Worm (Caenorhabditis elegans) whole organism, mixed stage, embryonic: ENCODE data around the gene K03H6.4.
A peak's percentile ranks its signal among the peaks of the same experiment; 100 is the strongest.

ENCODE experiments used
- M03D4.4 ChIP-seq: sonication (generic microtip); optimal IDR thresholded peaks from 2 replicates; lab custom pipeline; 2017; ENCODE audit warnings: mild to moderate bottlenecking, missing genetic modification characterization, missing compliant biosample characterization
- bed-3 ChIP-seq: fragments of 200-800 bp; sonication (Bioruptor generic); optimal IDR thresholded peaks from 3 replicates; lab custom pipeline; 2018; ENCODE audit warnings: mild to moderate bottlenecking, missing genetic modification characterization, moderate library complexity, missing compliant biosample characterization
- blmp-1 ChIP-seq: fragments of 150-350 bp; optimal IDR thresholded peaks from 2 replicates; lab custom pipeline; 2014; ENCODE audit warnings: missing biosample characterization, missing genetic modification characterization
- ceh-39 ChIP-seq: fragments of 150-350 bp; optimal IDR thresholded peaks from 2 replicates; lab custom pipeline; 2014; ENCODE audit warnings: missing biosample characterization, missing genetic modification characterization
- ceh-43 ChIP-seq: fragments of 200-800 bp; sonication (Bioruptor generic); optimal IDR thresholded peaks from 2 replicates; lab custom pipeline; 2018; ENCODE audit warnings: mild to moderate bottlenecking, missing genetic modification characterization, moderate library complexity, missing compliant biosample characterization
- ceh-83 ChIP-seq: fragments of 200-800 bp; sonication (Bioruptor generic); optimal IDR thresholded peaks from 2 replicates; lab custom pipeline; 2018; ENCODE audit warnings: mild to moderate bottlenecking, missing genetic modification characterization, missing compliant biosample characterization
- ces-1 ChIP-seq: fragments of 150-350 bp; optimal IDR thresholded peaks from 2 replicates; lab custom pipeline; 2014; ENCODE audit warnings: missing biosample characterization, missing genetic modification reagents, missing genetic modification characterization
- drap-1 ChIP-seq: fragments of 200-800 bp; sonication (Bioruptor generic); optimal IDR thresholded peaks from 3 replicates; lab custom pipeline; 2018; ENCODE audit warnings: mild to moderate bottlenecking, missing genetic modification characterization, missing compliant biosample characterization
- elt-1 ChIP-seq: sonication (generic microtip); optimal IDR thresholded peaks from 2 replicates; lab custom pipeline; 2017; ENCODE audit warnings: missing genetic modification characterization, mild to moderate bottlenecking, missing compliant biosample characterization, antibody characterized with exemption, moderate library complexity, borderline replicate concordance; ENCODE audit not compliant: insufficient read depth
- elt-3 ChIP-seq: fragments of 150-350 bp; optimal IDR thresholded peaks from 2 replicates; lab custom pipeline; 2014; ENCODE audit warnings: missing biosample characterization, missing genetic modification characterization
- flh-1 ChIP-seq: fragments of 200-800 bp; sonication (Bioruptor generic); optimal IDR thresholded peaks from 2 replicates; lab custom pipeline; 2018; ENCODE audit warnings: mild to moderate bottlenecking, missing genetic modification characterization, moderate library complexity, missing compliant biosample characterization
- ham-2 ChIP-seq: fragments of 200-800 bp; sonication (Bioruptor generic); optimal IDR thresholded peaks from 2 replicates; lab custom pipeline; 2018; ENCODE audit warnings: mild to moderate bottlenecking, missing genetic modification characterization, missing compliant biosample characterization
- lin-13 ChIP-seq: fragments of 150-350 bp; optimal IDR thresholded peaks from 2 replicates; lab custom pipeline; 2014; ENCODE audit warnings: missing biosample characterization, missing genetic modification characterization
- lin-32 ChIP-seq: fragments of 200-800 bp; sonication (Bioruptor generic); optimal IDR thresholded peaks from 2 replicates; lab custom pipeline; 2018; ENCODE audit warnings: mild to moderate bottlenecking, missing genetic modification characterization, missing compliant biosample characterization
- lsy-2 ChIP-seq: fragments of 150-350 bp; optimal IDR thresholded peaks from 2 replicates; lab custom pipeline; 2014; ENCODE audit warnings: missing biosample characterization, missing genetic modification characterization
- mab-5 ChIP-seq: fragments of 150-350 bp; optimal IDR thresholded peaks from 2 replicates; lab custom pipeline; 2014; ENCODE audit warnings: missing biosample characterization, missing genetic modification characterization
- mep-1 ChIP-seq: fragments of 150-350 bp; optimal IDR thresholded peaks from 2 replicates; lab custom pipeline; 2017; ENCODE audit warnings: missing biosample characterization, missing genetic modification reagents, missing genetic modification characterization, inconsistent platforms
- mls-2 ChIP-seq: sonication (generic microtip); optimal IDR thresholded peaks from 2 replicates; lab custom pipeline; 2016; ENCODE audit warnings: mild to moderate bottlenecking, missing genetic modification characterization, moderate library complexity, missing compliant biosample characterization
- nhr-12 ChIP-seq: fragments of 150-350 bp; optimal IDR thresholded peaks from 2 replicates; lab custom pipeline; 2014; ENCODE audit warnings: missing biosample characterization, missing genetic modification characterization
- nhr-2 ChIP-seq: fragments of 150-350 bp; optimal IDR thresholded peaks from 2 replicates; lab custom pipeline; 2014; ENCODE audit warnings: missing biosample characterization, missing genetic modification characterization
- nhr-237 ChIP-seq: fragments of 150-350 bp; optimal IDR thresholded peaks from 2 replicates; lab custom pipeline; 2014; ENCODE audit warnings: missing biosample characterization, missing genetic modification characterization
- nhr-28 ChIP-seq: fragments of 150-350 bp; optimal IDR thresholded peaks from 2 replicates; lab custom pipeline; 2014; ENCODE audit warnings: missing biosample characterization, missing genetic modification characterization
- pha-4 ChIP-seq: fragments of 150-350 bp; optimal IDR thresholded peaks from 2 replicates; lab custom pipeline; 2018; ENCODE audit warnings: missing biosample characterization, missing genetic modification reagents, missing genetic modification characterization
- snpc-4 ChIP-seq: fragments of 150-350 bp; optimal IDR thresholded peaks from 2 replicates; lab custom pipeline; 2014; ENCODE audit warnings: missing biosample characterization, missing genetic modification characterization
- sptf-1 ChIP-seq: sonication (generic microtip); optimal IDR thresholded peaks from 2 replicates; lab custom pipeline; 2017; ENCODE audit warnings: mild to moderate bottlenecking, missing genetic modification characterization, moderate library complexity, missing compliant biosample characterization
- unc-39 ChIP-seq: fragments of 150-350 bp; optimal IDR thresholded peaks from 2 replicates; lab custom pipeline; 2014; ENCODE audit warnings: missing biosample characterization, missing genetic modification characterization
- unc-62 ChIP-seq: fragments of 150-350 bp; optimal IDR thresholded peaks from 2 replicates; lab custom pipeline; 2014; ENCODE audit warnings: missing biosample characterization, missing genetic modification reagents, missing genetic modification characterization
- zip-8 ChIP-seq: fragments of 150-350 bp; optimal IDR thresholded peaks from 2 replicates; lab custom pipeline; 2014; ENCODE audit warnings: missing biosample characterization, missing genetic modification characterization
- ztf-11 ChIP-seq: fragments of 150-350 bp; optimal IDR thresholded peaks from 2 replicates; lab custom pipeline; 2014; ENCODE audit warnings: missing biosample characterization, missing genetic modification characterization

K03H6.4 gene

DNA sequence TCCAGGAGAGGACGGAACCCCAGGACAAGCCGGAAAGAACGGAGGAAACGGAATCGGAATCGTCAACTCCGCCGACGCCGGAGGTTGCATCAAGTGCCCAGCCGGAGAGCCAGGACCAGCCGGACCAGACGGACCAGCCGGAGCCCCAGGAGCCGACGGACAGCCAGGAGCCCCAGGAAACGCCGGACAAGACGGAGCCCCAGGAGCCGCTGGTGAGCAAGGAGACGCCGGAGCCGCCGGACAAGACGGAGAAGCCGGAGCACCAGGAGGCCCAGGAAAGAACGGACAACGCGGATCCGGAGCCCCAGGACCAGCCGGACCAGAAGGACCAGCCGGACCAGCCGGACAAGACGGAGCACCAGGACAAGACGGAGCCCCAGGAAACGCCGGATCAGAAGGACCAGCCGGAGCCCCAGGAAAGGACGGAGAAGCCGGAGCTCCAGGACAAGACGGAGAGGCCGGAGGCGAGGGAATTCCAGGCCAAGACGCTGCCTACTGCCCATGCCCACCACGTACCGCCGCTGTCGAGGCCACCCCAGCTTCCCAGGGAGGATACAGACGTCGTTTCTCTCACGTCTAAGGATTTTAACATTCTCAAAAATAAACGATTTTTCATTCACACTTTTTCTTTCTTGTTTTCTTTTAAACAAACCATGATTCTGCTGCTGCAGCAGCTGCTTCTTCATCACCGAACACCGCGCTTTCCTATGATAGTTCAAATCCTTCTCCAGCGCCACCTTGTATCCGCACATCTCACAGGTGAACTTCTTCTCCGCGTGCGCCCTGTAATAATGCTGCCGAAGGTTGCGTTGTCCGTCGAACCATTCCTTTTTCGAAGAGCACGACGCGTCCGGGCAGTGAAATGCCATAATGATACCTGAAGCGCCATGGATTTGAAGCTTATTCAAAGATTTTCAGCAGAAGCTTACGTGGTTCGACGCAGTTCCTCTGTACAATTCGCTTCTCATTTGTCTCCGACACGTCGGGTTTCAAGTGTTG lies 28.3 kb upstream of the K03H6.4 start:
- TF ChIP-seq mls-2 (tag; lab: Kevin White, UChicago): no peak
- no peak for TF ChIP-seq nhr-237 (tag; lab: Kevin White, UChicago)
- no peak for TF ChIP-seq ham-2 (GFP tag; lab: Kevin White, UChicago)
- TF ChIP-seq ces-1 (GFP tag; lab: Kevin White, UChicago): no peak
- no peak for TF ChIP-seq mep-1 (tag; lab: Kevin White, UChicago)
- TF ChIP-seq elt-3 (tag; lab: Kevin White, UChicago): no peak
- TF ChIP-seq snpc-4 (tag; lab: Kevin White, UChicago): no peak
- TF ChIP-seq, all 35 proteins: peak for 0

DNA sequence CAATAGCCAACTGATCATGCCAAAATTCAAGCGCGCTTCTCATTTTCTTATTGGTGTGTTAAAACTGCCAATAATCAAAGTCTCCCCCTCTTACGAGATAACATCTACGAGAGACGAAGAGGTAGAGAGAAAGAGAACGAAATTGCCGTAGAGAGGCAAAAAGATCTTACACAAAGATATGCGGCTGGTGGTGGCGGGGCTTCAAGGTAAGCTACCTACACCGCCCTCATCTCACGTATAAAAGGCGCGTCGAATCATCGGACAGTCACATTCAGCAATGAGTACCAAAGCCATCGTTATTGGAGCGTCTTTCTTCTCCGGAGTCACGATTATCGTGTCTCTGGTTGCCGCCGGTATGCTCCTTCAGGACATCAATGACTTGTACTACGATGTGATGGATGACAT lies 27.3 kb upstream of the K03H6.4 start, which contains the start of gene col-107:
Gene col-107 (plus strand): TSS at position 265 of the 405 bp plus-strand sequence.
- no peak for TF ChIP-seq elt-3 (tag; lab: Kevin White, UChicago)
- peak; percentile 50 for TF ChIP-seq ham-2 (GFP tag; lab: Kevin White, UChicago)
- TF ChIP-seq flh-1: no peak
- peak; percentile 88 for TF ChIP-seq elt-1 (tag; lab: Kevin White, UChicago)
- TF ChIP-seq ztf-11 (tag; lab: Kevin White, UChicago): no peak
- no peak for TF ChIP-seq zip-8 (tag; lab: Kevin White, UChicago)
- no peak for TF ChIP-seq nhr-28 (tag; lab: Kevin White, UChicago)
- TF ChIP-seq, all 35 proteins: peak for 2

DNA sequence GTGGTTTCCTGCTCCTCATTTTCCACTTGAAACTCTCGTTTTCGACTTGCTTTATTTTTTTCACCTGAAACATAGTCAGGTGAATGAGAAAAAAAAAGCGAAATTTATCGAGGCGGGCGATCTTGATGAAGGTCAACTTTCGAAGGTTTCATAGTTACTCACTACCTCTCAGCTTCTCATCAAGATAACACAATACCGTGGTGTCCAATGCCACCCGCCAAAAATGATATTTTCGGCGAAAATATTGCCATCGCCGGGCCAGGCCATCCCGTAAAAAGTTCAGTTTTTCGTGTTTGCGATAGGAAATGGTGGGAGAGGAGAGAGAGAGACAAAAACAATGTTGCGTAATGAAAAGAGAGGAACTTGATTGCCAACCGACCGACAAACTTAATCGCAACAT lies 26.0 kb upstream of the K03H6.4 start:
- TF ChIP-seq lin-32 (GFP tag; lab: Kevin White, UChicago) (no peak), flh-1 (no peak), mls-2 (tag; lab: Kevin White, UChicago) (no peak), ceh-83 (GFP tag; lab: Kevin White, UChicago) (no peak), sptf-1 (tag; lab: Kevin White, UChicago) (no peak), ceh-39 (tag; lab: Kevin White, UChicago) (no peak)

DNA sequence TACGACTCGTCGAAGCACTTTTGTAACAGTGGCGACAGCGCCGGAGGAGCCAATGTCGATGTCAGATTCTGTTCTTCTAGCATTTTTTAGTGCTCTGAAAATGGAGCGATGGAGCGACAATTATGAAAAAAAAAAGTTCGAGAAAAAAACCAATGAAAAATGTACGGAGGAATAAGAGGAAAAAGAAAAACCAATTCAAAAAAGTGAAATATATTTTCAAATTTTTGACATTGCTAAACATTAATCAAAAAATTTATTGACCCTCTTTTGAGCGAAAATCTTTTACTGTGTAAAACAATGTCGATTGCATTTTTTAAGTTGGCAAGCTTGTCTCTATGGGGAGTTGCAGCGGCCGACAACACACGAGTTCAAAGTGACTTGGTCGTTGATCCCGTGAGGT lies 15.2 kb upstream of the K03H6.4 start, which contains the start of gene K03H6.5:
Gene K03H6.5 (minus strand): TSS at position 101 of the 400 bp plus-strand sequence.
- TF ChIP-seq lsy-2 (tag; lab: Kevin White, UChicago) (no peak), ceh-39 (tag; lab: Kevin White, UChicago) (no peak), drap-1 (GFP tag; lab: Kevin White, UChicago) (no peak), ceh-43 (GFP tag; lab: Kevin White, UChicago) (no peak), nhr-28 (tag; lab: Kevin White, UChicago) (no peak), elt-1 (tag; lab: Kevin White, UChicago) (no peak), lin-13 (tag; lab: Kevin White, UChicago) (no peak), mab-5 (tag; lab: Kevin White, UChicago) (no peak), unc-62 (GFP tag; lab: Kevin White, UChicago) (no peak), blmp-1 (tag; lab: Kevin White, UChicago) (no peak), unc-39 (tag; lab: Kevin White, UChicago) (no peak), pha-4 (no peak), mep-1 (tag; lab: Kevin White, UChicago) (no peak)
- TF ChIP-seq, all 35 proteins: peak for 0

DNA sequence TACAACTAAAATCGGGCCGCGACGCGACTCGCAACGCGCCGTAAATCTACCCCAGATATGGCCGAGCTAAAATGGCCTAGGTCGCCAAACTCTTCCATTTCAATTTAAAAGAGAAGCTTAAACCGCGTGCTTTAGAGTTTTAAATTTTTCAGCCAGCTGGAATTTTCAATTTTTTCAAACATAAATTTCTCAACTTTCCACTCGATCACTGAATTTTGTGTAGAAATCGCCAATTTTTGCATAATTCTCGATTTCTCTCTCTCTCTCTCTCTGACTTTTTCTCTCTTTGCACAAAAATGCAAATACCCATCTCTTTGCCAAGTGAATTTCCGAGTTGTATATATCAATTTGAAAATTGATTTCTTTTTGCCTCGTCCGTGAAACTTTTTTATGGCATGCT lies 2.3 kb upstream of the K03H6.4 start, which contains the start of gene K03H6.1:
Gene K03H6.1 (plus strand): TSS at position 301 of the 400 bp plus-strand sequence.
- TF ChIP-seq sptf-1 (tag; lab: Kevin White, UChicago): no peak
- TF ChIP-seq nhr-2 (tag; lab: Kevin White, UChicago): no peak
- TF ChIP-seq ceh-43 (GFP tag; lab: Kevin White, UChicago): no peak
- no peak for TF ChIP-seq blmp-1 (tag; lab: Kevin White, UChicago)
- TF ChIP-seq M03D4.4: no peak
- TF ChIP-seq zip-8 (tag; lab: Kevin White, UChicago): no peak
- TF ChIP-seq ztf-11 (tag; lab: Kevin White, UChicago): no peak
- no peak for TF ChIP-seq bed-3 (GFP tag; lab: Kevin White, UChicago)
- TF ChIP-seq nhr-12 (tag; lab: Kevin White, UChicago): no peak
- TF ChIP-seq mls-2 (tag; lab: Kevin White, UChicago): no peak
- no peak for TF ChIP-seq ham-2 (GFP tag; lab: Kevin White, UChicago)
- no peak for TF ChIP-seq ceh-39 (tag; lab: Kevin White, UChicago)
- TF ChIP-seq flh-1: no peak
